Worm (Caenorhabditis elegans): ENCODE results near the gene C39E9.8.

ce11 chrIV:13098652-13099051 lies 19.4 kb downstream of the C39E9.8 start, which contains the start of the genes dli-1, tin-9.2 and exos-4.1:
- no peak for TF ChIP-seq ama-1 (optimal IDR thresholded peaks at IDR 0.05)
- TF ChIP-seq snpc-4 (tag; optimal IDR thresholded peaks at IDR 0.05): peak; percentile 31
- TF ChIP-seq mdl-1 (tag; optimal IDR thresholded peaks at IDR 0.05): no peak
- no peak for TF ChIP-seq unc-62 (GFP tag; optimal IDR thresholded peaks at IDR 0.05)
- TF ChIP-seq lin-15B (tag; optimal IDR thresholded peaks at IDR 0.05): peak; percentile 83
- no peak for TF ChIP-seq nhr-237 (tag; optimal IDR thresholded peaks at IDR 0.05)
- no peak for TF ChIP-seq unc-39 (tag; optimal IDR thresholded peaks at IDR 0.05)
- TF ChIP-seq ceh-82 (tag; optimal IDR thresholded peaks at IDR 0.05): no peak
- peak; percentile 14 for TF ChIP-seq pqm-1 (tag; optimal IDR thresholded peaks at IDR 0.05)
- no peak for TF ChIP-seq ZK546.5 (tag; optimal IDR thresholded peaks at IDR 0.05)
